Worm (Caenorhabditis elegans): ENCODE measurements around the gene F57A10.2.

ce11 chrV:15757645-15758044, 8.7 kb upstream of the F57A10.2 start:
- TF ChIP-seq him-1 (tag; optimal IDR thresholded peaks at IDR 0.05) (no peak), dao-5 (tag; optimal IDR thresholded peaks at IDR 0.05) (no peak), W03F9.2 (tag; optimal IDR thresholded peaks at IDR 0.05) (no peak)
